Worm (Caenorhabditis elegans): ENCODE data around the gene nhr-241.

nhr-241 gene

DNA sequence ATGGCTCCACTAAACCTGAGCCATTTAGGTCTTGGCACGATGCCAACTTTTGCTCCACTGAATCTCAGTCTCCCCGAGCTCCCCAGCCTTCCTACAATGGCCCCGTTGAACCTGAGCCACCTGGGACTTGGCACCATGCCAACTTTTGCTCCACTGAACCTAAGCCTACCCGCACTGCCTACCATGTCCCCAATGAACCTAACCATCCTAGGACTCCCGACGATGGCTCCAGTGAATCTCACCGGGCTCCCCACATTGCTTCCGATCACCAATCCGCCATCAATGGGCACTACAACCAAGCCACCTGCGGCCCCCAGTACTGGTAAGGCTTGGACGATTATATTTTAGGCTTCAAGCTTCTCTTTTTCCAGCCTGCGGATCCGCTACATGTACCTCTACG, 27.4 kb upstream of the nhr-241 start:
- no peak for TF ChIP-seq tbx-37 (GFP tag; conservative IDR thresholded peaks at IDR 0.05)
- TF ChIP-seq aly-1 (tag; optimal IDR thresholded peaks at IDR 0.05), result peak; percentile 27
- no peak for TF ChIP-seq flt-1 (GFP tag; IDR thresholded peaks at IDR 0.05)
- no peak for TF ChIP-seq F13C5.2 (tag; optimal IDR thresholded peaks at IDR 0.05)
- TF ChIP-seq ceh-36 (tag; optimal IDR thresholded peaks at IDR 0.05), result no peak
- TF ChIP-seq hmbx-1 (tag; optimal IDR thresholded peaks at IDR 0.05), result no peak

DNA sequence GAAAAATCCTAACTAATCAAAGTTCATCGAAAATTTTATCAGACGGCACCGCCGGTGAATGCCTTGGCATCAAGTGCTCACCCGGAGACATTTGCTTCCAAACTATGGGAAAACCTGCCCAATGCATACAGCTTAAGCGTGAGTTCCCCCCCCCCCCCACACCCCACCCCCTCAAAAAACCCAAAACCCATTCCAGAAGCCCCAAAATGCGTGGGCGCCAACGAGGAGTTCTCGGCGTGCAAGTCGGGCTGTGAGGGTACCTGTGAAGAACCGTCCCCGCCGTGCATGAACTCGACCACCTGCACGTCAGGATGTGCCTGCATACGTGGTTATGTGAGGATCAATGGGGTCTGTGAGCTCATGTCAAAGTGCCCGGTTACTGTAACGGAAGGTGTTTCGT, 24.9 kb upstream of the nhr-241 start:
- TF ChIP-seq ceh-36 (tag; optimal IDR thresholded peaks at IDR 0.05), result no peak
- no peak for TF ChIP-seq hmbx-1 (tag; optimal IDR thresholded peaks at IDR 0.05)
- no peak for TF ChIP-seq aly-1 (tag; optimal IDR thresholded peaks at IDR 0.05)
- TF ChIP-seq hmg-4 (GFP tag; optimal IDR thresholded peaks at IDR 0.05), result no peak
- TF ChIP-seq ama-1 (optimal IDR thresholded peaks at IDR 0.05), result no peak
- no peak for TF ChIP-seq tbx-37 (GFP tag; conservative IDR thresholded peaks at IDR 0.05)
- no peak for TF ChIP-seq hnd-1 (tag; optimal IDR thresholded peaks at IDR 0.05)
- no peak for TF ChIP-seq B0310.2 (tag; optimal IDR thresholded peaks at IDR 0.05)

DNA sequence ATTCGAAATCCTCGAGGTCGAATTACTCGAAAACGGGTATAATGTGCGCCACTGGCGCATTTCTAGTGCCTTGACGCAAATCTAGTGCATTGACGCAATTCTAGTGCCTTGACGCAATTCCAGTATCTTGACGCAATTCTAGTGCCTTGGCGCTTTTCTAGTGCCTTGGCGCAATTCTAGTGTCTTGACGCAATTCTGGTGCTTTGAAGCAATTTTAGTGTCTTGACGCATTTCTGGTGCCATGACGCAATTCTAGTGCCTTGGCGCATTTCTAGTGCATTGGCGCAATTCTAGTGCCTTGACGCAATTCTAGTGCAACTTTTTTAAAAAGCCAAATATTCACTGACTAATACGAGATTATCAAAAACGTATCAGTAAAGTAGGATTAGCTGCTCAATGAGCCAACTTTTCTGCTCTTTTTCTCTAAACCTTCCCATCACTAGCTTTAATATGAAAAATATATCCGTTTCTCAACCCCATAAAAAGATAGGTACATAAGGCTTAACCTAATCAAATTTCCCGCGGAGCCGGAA, 14.7 kb upstream of the nhr-241 start, which contains the start of gene Y69H2.17:
Gene Y69H2.17, plus strand, starts transcription at position 483 of the 533 bp plus-strand sequence.
- no peak for TF ChIP-seq sea-1 (GFP tag; conservative IDR thresholded peaks at IDR 0.05)
- no peak for TF ChIP-seq pes-1 (GFP tag; IDR thresholded peaks at IDR 0.05)
- no peak for TF ChIP-seq ets-7 (tag; optimal IDR thresholded peaks at IDR 0.05)
- TF ChIP-seq B0310.2 (tag; optimal IDR thresholded peaks at IDR 0.05), result no peak
- TF ChIP-seq hmbx-1 (tag; optimal IDR thresholded peaks at IDR 0.05), result no peak
- no peak for TF ChIP-seq scrt-1 (GFP tag; IDR thresholded peaks at IDR 0.05)
- TF ChIP-seq ceh-36 (tag; optimal IDR thresholded peaks at IDR 0.05), result no peak
- TF ChIP-seq ama-1 (optimal IDR thresholded peaks at IDR 0.05), result no peak

DNA sequence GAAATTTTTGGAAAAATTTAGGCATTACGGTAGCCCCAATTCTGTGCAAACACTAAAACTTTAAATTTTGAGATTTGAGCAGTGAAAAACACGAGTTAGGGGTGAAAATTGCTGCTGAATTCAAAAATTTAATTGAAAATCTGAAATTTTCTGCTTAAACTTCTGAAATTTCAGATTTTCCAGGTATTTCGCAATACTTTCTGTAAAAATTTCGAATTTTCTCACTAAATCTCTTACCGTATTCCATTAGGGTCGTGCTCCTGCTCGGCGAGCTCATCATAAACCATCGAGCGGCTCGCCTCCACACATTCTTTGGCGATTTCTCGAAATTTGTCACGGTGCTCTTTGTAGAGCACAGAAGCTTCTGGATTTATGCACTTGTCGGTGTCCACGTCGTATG, 11.9 kb upstream of the nhr-241 start:
- no peak for TF ChIP-seq hmg-4 (GFP tag; optimal IDR thresholded peaks at IDR 0.05)
- TF ChIP-seq ama-1 (optimal IDR thresholded peaks at IDR 0.05), result no peak
- no peak for TF ChIP-seq ceh-13 (GFP tag; optimal IDR thresholded peaks at IDR 0.05)
- no peak for TF ChIP-seq tra-4 (tag; optimal IDR thresholded peaks at IDR 0.05)
- no peak for TF ChIP-seq flt-1 (GFP tag; IDR thresholded peaks at IDR 0.05)
- no peak for TF ChIP-seq ceh-36 (tag; optimal IDR thresholded peaks at IDR 0.05)
- no peak for TF ChIP-seq sea-1 (GFP tag; conservative IDR thresholded peaks at IDR 0.05)
- no peak for TF ChIP-seq scrt-1 (GFP tag; IDR thresholded peaks at IDR 0.05)
- no peak for TF ChIP-seq hnd-1 (tag; optimal IDR thresholded peaks at IDR 0.05)
- no peak for TF ChIP-seq F13C5.2 (tag; optimal IDR thresholded peaks at IDR 0.05)
- TF ChIP-seq B0310.2 (tag; optimal IDR thresholded peaks at IDR 0.05), result no peak
- no peak for TF ChIP-seq ets-7 (tag; optimal IDR thresholded peaks at IDR 0.05)
- TF ChIP-seq hmbx-1 (tag; optimal IDR thresholded peaks at IDR 0.05), result no peak
- TF ChIP-seq aly-1 (tag; optimal IDR thresholded peaks at IDR 0.05), result no peak
- TF ChIP-seq tbx-37 (GFP tag; conservative IDR thresholded peaks at IDR 0.05), result no peak
- TF ChIP-seq tbx-11 (GFP tag; IDR thresholded peaks at IDR 0.05), result no peak
- no peak for TF ChIP-seq pes-1 (GFP tag; IDR thresholded peaks at IDR 0.05)

DNA sequence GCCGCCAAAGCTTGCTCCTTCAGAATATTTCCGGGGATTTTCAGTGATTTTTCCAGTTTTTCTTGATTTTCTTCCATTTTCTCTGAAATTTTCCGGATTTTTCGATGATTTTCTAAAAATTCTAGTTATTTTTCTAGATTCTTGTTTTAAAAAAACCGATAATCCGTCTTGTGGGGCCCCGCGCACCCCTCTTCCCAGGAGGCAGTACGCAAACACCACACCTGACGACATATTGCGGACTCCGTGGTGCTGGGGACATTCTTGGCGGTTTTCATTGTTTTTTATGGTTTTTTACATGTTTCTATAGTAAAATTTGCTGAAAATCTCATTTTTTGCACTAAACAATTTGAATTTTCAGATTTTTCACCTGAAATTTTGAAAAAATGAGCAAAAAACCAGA, 9.6 kb upstream of the nhr-241 start, which contains the start of the genes ubc-19 and Y69H2.7:
Gene ubc-19, minus strand, starts transcription at position 82 of the 400 bp plus-strand sequence.
Gene Y69H2.7, plus strand, starts transcription at position 309 of the 400 bp plus-strand sequence.
- TF ChIP-seq hmg-4 (GFP tag; optimal IDR thresholded peaks at IDR 0.05) (peak; percentile 5), hmbx-1 (tag; optimal IDR thresholded peaks at IDR 0.05) (no peak)

DNA sequence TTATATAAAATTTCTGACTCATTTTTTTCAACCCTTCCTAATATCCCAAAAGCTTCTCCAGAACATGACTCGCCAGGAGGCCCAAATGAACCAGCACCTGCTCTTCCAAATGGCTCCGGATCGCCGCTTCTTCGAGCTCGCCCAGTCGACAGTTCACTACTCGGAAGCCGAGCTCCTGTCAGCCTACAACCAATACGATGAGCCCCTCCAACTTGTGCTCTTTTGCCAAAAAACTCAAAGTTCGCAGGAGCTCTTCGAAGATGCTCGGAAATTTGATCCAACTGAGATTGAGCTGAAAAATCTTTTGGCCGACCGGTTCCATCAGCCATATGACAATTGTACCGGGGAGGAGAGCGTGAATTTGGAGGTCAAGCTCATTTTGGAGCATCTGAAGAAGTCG, 3.8 kb upstream of the nhr-241 start:
- TF ChIP-seq sea-1 (GFP tag; conservative IDR thresholded peaks at IDR 0.05), result no peak
- no peak for TF ChIP-seq ceh-36 (tag; optimal IDR thresholded peaks at IDR 0.05)
- TF ChIP-seq ceh-13 (GFP tag; optimal IDR thresholded peaks at IDR 0.05), result no peak
- TF ChIP-seq tra-4 (tag; optimal IDR thresholded peaks at IDR 0.05), result no peak
- TF ChIP-seq ets-7 (tag; optimal IDR thresholded peaks at IDR 0.05), result no peak
- no peak for TF ChIP-seq pes-1 (GFP tag; IDR thresholded peaks at IDR 0.05)
- no peak for TF ChIP-seq tbx-11 (GFP tag; IDR thresholded peaks at IDR 0.05)

DNA sequence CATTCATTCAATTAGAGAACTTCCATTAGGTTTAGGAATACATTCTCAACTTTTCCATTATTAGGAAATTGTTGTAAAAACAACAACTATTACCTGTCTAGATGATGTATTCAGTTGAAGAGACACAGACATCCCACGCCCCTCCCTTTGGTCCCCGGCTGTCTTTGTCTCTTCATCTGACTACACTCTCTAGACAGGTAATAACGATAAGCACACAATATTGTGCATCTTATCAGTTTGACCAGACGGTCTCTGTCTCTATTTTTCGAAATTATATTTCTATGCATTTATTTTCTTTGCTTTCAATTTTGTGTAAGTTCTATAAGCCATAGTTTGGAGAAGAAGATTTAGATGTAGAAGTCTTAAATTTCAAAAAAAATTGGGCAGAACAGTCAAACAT, 2.1 kb downstream of the nhr-241 start, which contains the start of gene Y69H2.9:
Gene Y69H2.9, plus strand, starts transcription at position 233 of the 400 bp plus-strand sequence.
- TF ChIP-seq tra-4 (tag; optimal IDR thresholded peaks at IDR 0.05), result no peak
- no peak for TF ChIP-seq pes-1 (GFP tag; IDR thresholded peaks at IDR 0.05)
- TF ChIP-seq hmg-4 (GFP tag; optimal IDR thresholded peaks at IDR 0.05), result no peak
- no peak for TF ChIP-seq scrt-1 (GFP tag; IDR thresholded peaks at IDR 0.05)
- no peak for TF ChIP-seq F13C5.2 (tag; optimal IDR thresholded peaks at IDR 0.05)
- no peak for TF ChIP-seq hnd-1 (tag; optimal IDR thresholded peaks at IDR 0.05)
- TF ChIP-seq sea-1 (GFP tag; conservative IDR thresholded peaks at IDR 0.05), result no peak
- no peak for TF ChIP-seq hmbx-1 (tag; optimal IDR thresholded peaks at IDR 0.05)
- TF ChIP-seq tbx-37 (GFP tag; conservative IDR thresholded peaks at IDR 0.05), result no peak
- TF ChIP-seq flt-1 (GFP tag; IDR thresholded peaks at IDR 0.05), result no peak
- TF ChIP-seq B0310.2 (tag; optimal IDR thresholded peaks at IDR 0.05), result no peak
- TF ChIP-seq tbx-11 (GFP tag; IDR thresholded peaks at IDR 0.05), result no peak
- no peak for TF ChIP-seq ama-1 (optimal IDR thresholded peaks at IDR 0.05)
- TF ChIP-seq aly-1 (tag; optimal IDR thresholded peaks at IDR 0.05), result no peak
- no peak for TF ChIP-seq ceh-36 (tag; optimal IDR thresholded peaks at IDR 0.05)
- no peak for TF ChIP-seq ceh-13 (GFP tag; optimal IDR thresholded peaks at IDR 0.05)
- TF ChIP-seq ets-7 (tag; optimal IDR thresholded peaks at IDR 0.05), result no peak

DNA sequence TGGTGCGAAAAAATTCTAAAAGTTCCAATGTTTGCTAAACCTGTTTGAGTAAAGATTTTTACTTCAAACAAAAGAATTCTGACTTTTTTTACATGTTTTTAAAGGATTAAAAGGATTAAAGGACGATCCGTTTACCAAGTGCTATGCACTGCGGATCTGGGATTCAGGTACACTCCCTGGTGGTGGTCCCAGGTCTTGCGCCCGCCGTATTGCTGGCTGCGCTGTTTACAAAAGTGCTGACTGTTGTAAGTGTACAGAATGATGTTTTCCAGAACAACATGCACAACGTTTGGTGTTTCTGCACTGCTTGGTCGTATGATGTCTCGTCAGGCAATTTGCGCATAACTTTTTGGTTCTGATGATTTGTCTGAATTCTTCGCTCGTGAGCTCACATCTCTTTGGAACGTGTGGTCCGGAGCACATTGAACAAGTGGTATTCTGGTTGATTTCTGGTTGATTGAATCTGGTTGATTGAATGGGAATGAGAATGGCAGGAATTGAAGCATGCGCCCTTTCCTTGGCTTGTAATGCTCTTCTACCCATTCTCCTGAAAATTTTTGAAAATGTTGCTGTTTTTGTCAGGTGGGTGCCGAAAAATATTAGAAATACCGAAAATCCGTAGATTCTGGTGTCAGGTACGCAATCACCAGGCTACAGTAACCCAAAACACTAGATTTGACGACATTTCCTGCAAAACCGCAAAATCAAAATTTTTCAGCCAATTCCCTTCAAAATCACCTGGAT, 6.2 kb downstream of the nhr-241 start:
- no peak for TF ChIP-seq pes-1 (GFP tag; IDR thresholded peaks at IDR 0.05)
- peak; percentile 65; the same call in 1 of the 2 replicates for TF ChIP-seq tbx-11 (GFP tag; IDR thresholded peaks at IDR 0.05)
- TF ChIP-seq ceh-36 (tag; optimal IDR thresholded peaks at IDR 0.05), result peak; percentile 22
- no peak for TF ChIP-seq hmbx-1 (tag; optimal IDR thresholded peaks at IDR 0.05)
- TF ChIP-seq flt-1 (GFP tag; IDR thresholded peaks at IDR 0.05), result peak; percentile 35; the same call in 1 of the 2 replicates

All from whole organism, early embryonic.